Fruit fly (Drosophila melanogaster): ENCODE results near the gene CG32987.

The CG32987 gene

dm6 chr2L:8898714-8899652 is 35.4 kb downstream of the CG32987 start, which contains the start of gene CG34398 (continued):
- TF ChIP-seq Fer2 (tag; optimal IDR thresholded peaks at IDR 0.05) (no peak), CG12155 (GFP tag; optimal IDR thresholded peaks at IDR 0.05) (no peak), CG8290 (GFP tag; optimal IDR thresholded peaks at IDR 0.05) (no peak), CG8290 (tag; optimal IDR thresholded peaks at IDR 0.05) (peak in 1 of 2 experiments; percentile 51), pzg (GFP tag; optimal IDR thresholded peaks at IDR 0.05) (no peak), CG3995 (GFP tag; optimal IDR thresholded peaks at IDR 0.05) (peak; percentile 53), CG12744 (GFP tag; optimal IDR thresholded peaks at IDR 0.05) (no peak), lov (optimal IDR thresholded peaks at IDR 0.05) (no peak), lov (GFP tag; IDR thresholded peaks at IDR 0.05) (no peak), CG1647 (GFP tag; optimal IDR thresholded peaks at IDR 0.05) (no peak), CkIIα-i1 (GFP tag; IDR thresholded peaks at IDR 0.05) (no peak), CG8089 (GFP tag; optimal IDR thresholded peaks at IDR 0.05) (no peak), peb (GFP tag; IDR thresholded peaks at IDR 0.05) (no peak), Awh (GFP tag; IDR thresholded peaks at IDR 0.05) (no peak), CG13894 (tag; optimal IDR thresholded peaks at IDR 0.05) (peak; percentile 30), toy (GFP tag; IDR thresholded peaks at IDR 0.05) (0 out of 2 replicates have a peak, but pooled peaks have one; percentile 9)

DNA sequence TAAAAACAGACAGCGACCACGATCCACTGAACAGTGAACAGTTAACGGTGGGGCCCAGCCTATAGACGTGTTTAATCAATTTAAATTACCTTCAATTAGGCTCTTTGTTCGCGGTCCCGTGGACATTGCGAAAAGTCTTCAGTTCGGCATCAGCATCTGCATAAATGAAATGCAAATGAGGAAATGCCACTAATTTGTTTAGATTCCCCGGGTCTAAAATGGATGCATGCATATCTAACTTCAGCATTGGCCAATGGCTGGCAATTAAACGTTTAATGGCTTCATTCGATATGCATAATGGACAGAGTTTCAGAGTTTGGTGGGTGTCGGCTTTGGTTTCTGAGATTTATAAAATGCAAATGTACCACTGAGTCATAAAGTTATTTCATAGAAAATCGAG is 38.3 kb downstream of the CG32987 start:
- TF ChIP-seq CG8478 (optimal IDR thresholded peaks at IDR 0.05) (no peak), Awh (GFP tag; IDR thresholded peaks at IDR 0.05) (peak; percentile 69), abd-A (tag; optimal IDR thresholded peaks at IDR 0.05) (peak; percentile 3), CG16815 (GFP tag; optimal IDR thresholded peaks at IDR 0.05) (no peak), Tbp (GFP tag; optimal IDR thresholded peaks at IDR 0.05) (no peak), vvl (GFP tag; IDR thresholded peaks at IDR 0.05) (peak; percentile 71; the same call in 1 of the 2 replicates)

DNA sequence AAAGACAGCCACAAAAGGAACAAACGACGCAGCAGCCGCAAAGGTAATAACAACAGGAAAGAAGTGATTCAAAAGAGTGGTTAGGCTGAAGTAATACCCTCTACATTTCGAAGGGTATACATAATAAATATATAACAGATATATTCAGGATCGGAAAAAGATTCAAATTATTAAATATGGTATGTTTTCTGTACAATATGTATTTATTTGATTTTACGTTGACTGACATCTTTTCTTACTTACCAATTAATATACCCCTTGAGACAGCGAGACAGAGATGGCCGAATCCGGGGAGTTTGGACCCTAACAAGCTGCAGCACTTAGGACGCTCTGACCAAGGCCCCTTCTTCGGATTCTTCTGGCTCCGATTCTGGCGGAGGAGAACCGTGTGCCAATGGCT is 42.7 kb downstream of the CG32987 start:
- no peak for TF ChIP-seq CG11247 (GFP tag; IDR thresholded peaks at IDR 0.05)
- no peak for TF ChIP-seq zfh2 (GFP tag; optimal IDR thresholded peaks at IDR 0.05)
- peak; percentile 13 for TF ChIP-seq sens (GFP tag)

All from whole organism, embryonic.